Worm (Caenorhabditis elegans) whole organism, midembryonic: ENCODE measurements around the gene mua-6.

Source experiments
- med-1 ChIP-seq: sonication (generic microtip); optimal IDR thresholded peaks from 2 replicates; lab custom pipeline; 2017; ENCODE audit warnings: missing genetic modification characterization, mild to moderate bottlenecking, missing compliant biosample characterization, antibody characterized with exemption, missing genetic modification reagents; ENCODE audit not compliant: insufficient read depth
- ref-1 ChIP-seq: fragments of 200-800 bp; sonication (Bioruptor generic); conservative IDR thresholded peaks from 2 replicates; pipeline ENCODE4 v1.3.6; 2022; ENCODE audit warnings: missing genetic modification reagents, missing genetic modification characterization, missing compliant biosample characterization

- TF ChIP-seq med-1 (GFP tag; lab: Kevin White, UChicago): no peak
- no peak for TF ChIP-seq ref-1 (GFP tag; lab: Robert Waterston, UW)
These were observed 3.5 kb downstream of the mua-6 start, which contains the start of gene sgk-1 for ce11 chrX:16261993-16262392.
